Fruit fly (Drosophila melanogaster): Measurements from ENCODE around the gene CG46306.

- TF ChIP-seq psq (optimal IDR thresholded peaks at IDR 0.05) (no peak), h (optimal IDR thresholded peaks at IDR 0.05) (no peak), insv (optimal IDR thresholded peaks at IDR 0.05) (no peak), Myc (optimal IDR thresholded peaks at IDR 0.05) (no peak)
Observed at dm6 chrX:16813226-16813625, 22.1 kb downstream of the CG46306 start.
